Worm (Caenorhabditis elegans): ENCODE data around the gene sbsp-1.

The sbsp-1 gene

ce11 chrIII:10848858-10849257 lies 16.1 kb downstream of the sbsp-1 start, which contains the start of the genes fbxb-85 and hex-3 (continued):
- peak; percentile 63 for TF ChIP-seq sox-4 (tag; optimal IDR thresholded peaks at IDR 0.05)
- peak; percentile 23 for TF ChIP-seq unc-55 (GFP tag; optimal IDR thresholded peaks at IDR 0.05)
- no peak for TF ChIP-seq nhr-11 (tag; optimal IDR thresholded peaks at IDR 0.05)
- peak; percentile 62 for TF ChIP-seq madf-2 (tag; optimal IDR thresholded peaks at IDR 0.05)
- peak; percentile 69 for TF ChIP-seq fax-1 (tag; optimal IDR thresholded peaks at IDR 0.05)
- TF ChIP-seq pros-1 (tag; optimal IDR thresholded peaks at IDR 0.05) = no peak
- peak; percentile 59 for TF ChIP-seq unc-3 (GFP tag; conservative IDR thresholded peaks at IDR 0.05)
- peak; percentile 63 for TF ChIP-seq unc-3 (tag; optimal IDR thresholded peaks at IDR 0.05)
- peak; percentile 17; the same call in 1 of the 2 replicates for TF ChIP-seq sox-2 (GFP tag; IDR thresholded peaks at IDR 0.05)
- no peak for TF ChIP-seq pax-1 (tag; optimal IDR thresholded peaks at IDR 0.05)
- TF ChIP-seq pag-3 (tag; optimal IDR thresholded peaks at IDR 0.05; ENCODE audit: borderline replicate concordance) = no peak
- peak; percentile 97 for TF ChIP-seq unc-42 (tag; optimal IDR thresholded peaks at IDR 0.05)
- TF ChIP-seq T23F11.4 (GFP tag; optimal IDR thresholded peaks at IDR 0.05) = peak; percentile 58
- peak; percentile 39 for TF ChIP-seq K02D7.2 (tag; optimal IDR thresholded peaks at IDR 0.05)
- peak; percentile 62 for TF ChIP-seq C38D4.7 (GFP tag; optimal IDR thresholded peaks at IDR 0.05)
- peak; percentile 61 for TF ChIP-seq ceh-30 (tag; optimal IDR thresholded peaks at IDR 0.05)
- peak; percentile 88 for TF ChIP-seq unc-86 (tag; optimal IDR thresholded peaks at IDR 0.05)

DNA sequence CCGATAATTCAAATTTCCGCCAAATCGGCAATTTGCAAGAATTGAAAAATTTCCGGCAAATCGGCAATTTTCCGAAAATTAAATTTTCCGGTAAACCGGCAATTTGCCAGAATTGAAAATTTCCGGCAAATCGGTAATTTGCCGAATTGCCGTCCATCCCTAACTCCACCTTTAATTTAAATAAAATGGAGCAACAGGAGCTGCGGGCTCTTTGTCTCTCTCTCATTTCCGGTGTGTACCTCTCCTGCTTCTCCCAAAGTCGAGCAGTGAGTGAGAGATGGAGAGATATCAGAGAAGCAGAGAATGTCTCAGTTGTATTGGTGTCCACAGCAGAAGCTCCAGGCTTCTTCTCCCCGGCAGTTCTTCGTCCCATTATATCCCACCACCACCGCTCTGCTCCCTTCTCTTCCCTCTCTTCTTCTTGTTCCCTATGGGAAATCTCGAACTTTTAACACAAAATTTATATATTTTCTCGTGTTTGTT lies 22.7 kb downstream of the sbsp-1 start, which contains the start of gene Y39A1C.1:
Gene Y39A1C.1 (plus strand): TSS at position 51 of the 483 bp plus-strand sequence.
- TF ChIP-seq C08G9.2 (tag; optimal IDR thresholded peaks at IDR 0.05) (peak; percentile 2), ceh-14 (tag; optimal IDR thresholded peaks at IDR 0.05) (peak; percentile 5), mec-3 (tag; optimal IDR thresholded peaks at IDR 0.05; ENCODE audit: borderline replicate concordance) (peak; percentile 12), unc-55 (GFP tag; optimal IDR thresholded peaks at IDR 0.05) (peak; percentile 6), unc-42 (tag; optimal IDR thresholded peaks at IDR 0.05) (peak; percentile 43), unc-86 (tag; optimal IDR thresholded peaks at IDR 0.05) (no peak), fkh-6 (tag; optimal IDR thresholded peaks at IDR 0.05) (no peak), ref-2 (tag; optimal IDR thresholded peaks at IDR 0.05) (peak; percentile 11), nfya-1 (tag; optimal IDR thresholded peaks at IDR 0.05) (peak; percentile 37), ceh-19 (GFP tag; optimal IDR thresholded peaks at IDR 0.05) (peak; percentile 37), ceh-31 (tag; optimal IDR thresholded peaks at IDR 0.05) (peak; percentile 61), ceh-18 (tag; optimal IDR thresholded peaks at IDR 0.05) (peak; percentile 38), ceh-34 (tag; optimal IDR thresholded peaks at IDR 0.05) (peak; percentile 28), rnt-1 (tag; optimal IDR thresholded peaks at IDR 0.05) (no peak), lim-6 (tag; optimal IDR thresholded peaks at IDR 0.05) (no peak), tbx-2 (tag; optimal IDR thresholded peaks at IDR 0.05) (peak; percentile 29), K09A11.1 (tag; optimal IDR thresholded peaks at IDR 0.05; ENCODE audit: insufficient read depth) (no peak)

DNA sequence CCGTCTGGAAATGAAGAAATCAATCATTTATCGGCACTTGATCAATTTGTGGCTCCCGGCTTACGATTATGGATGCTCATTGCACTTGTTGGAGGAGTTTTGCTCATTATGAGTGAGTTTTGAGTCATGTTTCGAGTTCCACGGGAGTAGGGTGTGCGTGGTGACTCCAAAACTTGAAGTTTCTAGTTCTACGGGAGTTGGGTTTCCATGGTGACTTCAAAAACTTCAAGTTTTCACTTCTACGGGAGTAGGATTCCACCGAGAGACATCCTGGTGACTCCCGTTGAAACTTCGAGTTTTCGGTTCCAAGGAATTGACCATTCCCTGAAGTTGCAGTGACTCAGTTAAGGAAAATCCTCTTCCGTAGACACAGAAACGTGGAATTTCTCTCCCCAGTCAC lies 24.1 kb downstream of the sbsp-1 start:
- TF ChIP-seq ceh-30 (tag; optimal IDR thresholded peaks at IDR 0.05) = no peak
- TF ChIP-seq F13H6.1 (tag; optimal IDR thresholded peaks at IDR 0.05) = peak; percentile 93
- peak; percentile 96 for TF ChIP-seq ceh-14 (tag; optimal IDR thresholded peaks at IDR 0.05)
- TF ChIP-seq ceh-24 (tag; optimal IDR thresholded peaks at IDR 0.05) = no peak
- no peak for TF ChIP-seq dve-1 (tag; optimal IDR thresholded peaks at IDR 0.05)
- peak; percentile 73 for TF ChIP-seq fkh-6 (tag; optimal IDR thresholded peaks at IDR 0.05)
- TF ChIP-seq pha-2 (tag; optimal IDR thresholded peaks at IDR 0.05) = peak; percentile 58
- TF ChIP-seq elt-4 (tag; optimal IDR thresholded peaks at IDR 0.05) = peak; percentile 93
- no peak for TF ChIP-seq K09A11.1 (tag; optimal IDR thresholded peaks at IDR 0.05; ENCODE audit: insufficient read depth)
- TF ChIP-seq ama-1 (optimal IDR thresholded peaks at IDR 0.05) = no peak
- peak; percentile 99 for TF ChIP-seq C08G9.2 (tag; optimal IDR thresholded peaks at IDR 0.05)
- no peak for TF ChIP-seq hlh-30 (tag; optimal IDR thresholded peaks at IDR 0.05; ENCODE audit: insufficient read depth)
- peak; percentile 0 for TF ChIP-seq gmeb-2 (tag; optimal IDR thresholded peaks at IDR 0.05)
- TF ChIP-seq pat-9 (tag; optimal IDR thresholded peaks at IDR 0.05) = no peak
- TF ChIP-seq K02D7.2 (tag; optimal IDR thresholded peaks at IDR 0.05) = no peak
- TF ChIP-seq ceh-34 (tag; optimal IDR thresholded peaks at IDR 0.05) = peak; percentile 91
- peak; percentile 2 for TF ChIP-seq nhr-232 (tag; optimal IDR thresholded peaks at IDR 0.05)
- peak; percentile 1 for TF ChIP-seq madf-2 (tag; optimal IDR thresholded peaks at IDR 0.05)
- TF ChIP-seq eyg-1 (tag; optimal IDR thresholded peaks at IDR 0.05) = peak; percentile 15
- peak; percentile 39 for TF ChIP-seq unc-86 (tag; optimal IDR thresholded peaks at IDR 0.05)
- peak; percentile 85 for TF ChIP-seq ztf-16 (tag; optimal IDR thresholded peaks at IDR 0.05)
- peak; percentile 61 for TF ChIP-seq syd-9 (tag; optimal IDR thresholded peaks at IDR 0.05)
- no peak for TF ChIP-seq T23F11.4 (GFP tag; optimal IDR thresholded peaks at IDR 0.05)
- peak; percentile 84 for TF ChIP-seq elt-2 (tag; optimal IDR thresholded peaks at IDR 0.05)
- TF ChIP-seq mec-3 (tag; optimal IDR thresholded peaks at IDR 0.05; ENCODE audit: borderline replicate concordance) = peak; percentile 96
- TF ChIP-seq pqm-1 (tag; optimal IDR thresholded peaks at IDR 0.05) = peak; percentile 78
- TF ChIP-seq sdc-2 (tag; optimal IDR thresholded peaks at IDR 0.05) = peak; percentile 51
- peak; percentile 95 for TF ChIP-seq dmd-4 (tag; optimal IDR thresholded peaks at IDR 0.05; ENCODE audit: borderline replicate concordance)
